Worm (Caenorhabditis elegans) whole organism, L4 larva: ENCODE data around the gene snet-1.

Experiments
- F49E8.2 ChIP-seq: sonication (generic microtip); optimal IDR thresholded peaks from 2 replicates; lab custom pipeline; 2016; ENCODE audit warnings: missing compliant biosample characterization, mild to moderate bottlenecking, missing genetic modification characterization, borderline replicate concordance
- T20F7.1 ChIP-seq: fragments of 200-800 bp; sonication (Bioruptor generic); optimal IDR thresholded peaks from 2 replicates; lab custom pipeline; 2018; ENCODE audit warnings: mild to moderate bottlenecking, missing genetic modification characterization, missing compliant biosample characterization
- Y105C5A.15 ChIP-seq: fragments of 200-800 bp; sonication (Bioruptor generic); IDR thresholded peaks from 2 replicates; pipeline ENCODE4 v1.3.6; 2022; ENCODE audit warnings: missing genetic modification characterization, missing compliant biosample characterization
- Y75B8A.6 ChIP-seq: fragments of 200-800 bp; sonication (Bioruptor generic); IDR thresholded peaks from 2 replicates; pipeline ENCODE4 v1.3.6; 2022; ENCODE audit warnings: missing genetic modification reagents, missing genetic modification characterization, missing compliant biosample characterization
- ZK337.2 ChIP-seq: fragments of 200-800 bp; sonication (Bioruptor generic); IDR thresholded peaks from 2 replicates; pipeline ENCODE4 v1.3.6; 2022; ENCODE audit warnings: missing genetic modification reagents, missing genetic modification characterization, missing compliant biosample characterization
- ceh-28 ChIP-seq: fragments of 150-350 bp; optimal IDR thresholded peaks from 2 replicates; lab custom pipeline; 2014; ENCODE audit warnings: missing biosample characterization, missing genetic modification reagents, missing genetic modification characterization
- ceh-32 ChIP-seq: sonication (generic microtip); optimal IDR thresholded peaks from 2 replicates; lab custom pipeline; 2016; ENCODE audit warnings: mild to moderate bottlenecking, missing genetic modification characterization, missing compliant biosample characterization; ENCODE audit not compliant: poor library complexity
- ceh-44 ChIP-seq: fragments of 200-800 bp; sonication (Bioruptor generic); IDR thresholded peaks from 2 replicates; pipeline ENCODE4 v1.3.6; 2022; ENCODE audit warnings: missing genetic modification reagents, missing genetic modification characterization, missing compliant biosample characterization
- cey-2 ChIP-seq: sonication (generic microtip); optimal IDR thresholded peaks from 3 replicates; lab custom pipeline; 2017; ENCODE audit warnings: missing genetic modification characterization, mild to moderate bottlenecking, missing compliant biosample characterization, antibody characterized with exemption, borderline replicate concordance; ENCODE audit not compliant: insufficient read depth
- daf-16 ChIP-seq, 3 experiments: sonication (generic microtip); optimal IDR thresholded peaks; 2 replicates each; lab custom pipeline; 2016 to 2017; ENCODE audit warnings: missing genetic modification characterization in 3 of 3, missing genetic modification reagents in 3 of 3, mild to moderate bottlenecking in 2 of 3, missing compliant biosample characterization in 2 of 3, missing biosample characterization in 1 of 3, moderate library complexity in 1 of 3
- daf-19 ChIP-seq: fragments of 200-800 bp; sonication (Bioruptor generic); conservative IDR thresholded peaks from 2 replicates; pipeline ENCODE4 v1.3.6; 2022; ENCODE audit warnings: missing genetic modification characterization, missing compliant biosample characterization
- daf-8 ChIP-seq: fragments of 200-800 bp; sonication (Bioruptor generic); IDR thresholded peaks from 2 replicates; pipeline ENCODE4 v1.3.6; 2022; ENCODE audit warnings: missing genetic modification characterization, missing compliant biosample characterization
- dmd-8 ChIP-seq: fragments of 200-800 bp; sonication (Bioruptor generic); IDR thresholded peaks from 2 replicates; pipeline ENCODE4 v1.3.6; 2022; ENCODE audit warnings: missing genetic modification characterization, missing compliant biosample characterization
- duxl-1 ChIP-seq: sonication (generic microtip); optimal IDR thresholded peaks from 2 replicates; lab custom pipeline; 2016; ENCODE audit warnings: mild to moderate bottlenecking, missing genetic modification characterization, moderate library complexity, missing compliant biosample characterization; ENCODE audit not compliant: poor library complexity
- egl-27 ChIP-seq: sonication (generic microtip); optimal IDR thresholded peaks from 3 replicates; lab custom pipeline; 2017; ENCODE audit warnings: missing biosample characterization, missing genetic modification reagents, missing genetic modification characterization
- egl-43 ChIP-seq: fragments of 200-800 bp; sonication (Bioruptor generic); IDR thresholded peaks from 2 replicates; pipeline ENCODE4 v1.3.6; 2022; ENCODE audit warnings: missing genetic modification reagents, missing genetic modification characterization, missing compliant biosample characterization
- fos-1 ChIP-seq: fragments of 150-350 bp; optimal IDR thresholded peaks from 2 replicates; lab custom pipeline; 2014; ENCODE audit warnings: missing biosample characterization, missing genetic modification characterization
- hlh-11 ChIP-seq: fragments of 200-800 bp; sonication (Bioruptor generic); optimal IDR thresholded peaks from 2 replicates; lab custom pipeline; 2018; ENCODE audit warnings: mild to moderate bottlenecking, missing genetic modification characterization, missing compliant biosample characterization
- hlh-30 ChIP-seq: sonication (generic microtip); optimal IDR thresholded peaks from 2 replicates; lab custom pipeline; 2017; ENCODE audit warnings: antibody characterized with exemption, mild to moderate bottlenecking, missing genetic modification characterization, missing compliant biosample characterization; ENCODE audit not compliant: insufficient read depth
- hmg-1.1 ChIP-seq: fragments of 200-800 bp; sonication (Bioruptor generic); IDR thresholded peaks from 2 replicates; pipeline ENCODE4 v1.3.6; 2022; ENCODE audit warnings: missing genetic modification reagents, missing genetic modification characterization, missing compliant biosample characterization
- jun-1 ChIP-seq: fragments of 150-350 bp; optimal IDR thresholded peaks from 2 replicates; lab custom pipeline; 2014; ENCODE audit warnings: missing biosample characterization, missing genetic modification reagents, missing genetic modification characterization
- lin-15B ChIP-seq: fragments of 150-350 bp; sonication (generic microtip); optimal IDR thresholded peaks from 3 replicates; lab custom pipeline; 2014; ENCODE audit warnings: missing biosample characterization, missing genetic modification characterization
- lin-29 ChIP-seq: fragments of 200-800 bp; sonication (Bioruptor generic); IDR thresholded peaks from 2 replicates; pipeline ENCODE4 v1.3.6; 2022; ENCODE audit warnings: missing genetic modification reagents, missing genetic modification characterization, missing compliant biosample characterization
- lir-3 ChIP-seq: sonication (generic microtip); optimal IDR thresholded peaks from 2 replicates; lab custom pipeline; 2016; ENCODE audit warnings: mild to moderate bottlenecking, missing genetic modification characterization, missing compliant biosample characterization
- lsy-2 ChIP-seq, 2 experiments: fragments of 150-350 bp in 1 of 2; sonication (generic microtip) in 1 of 2; optimal IDR thresholded peaks; 2 replicates each; lab custom pipeline; 2014 to 2017; ENCODE audit warnings: missing biosample characterization in 2 of 2, missing genetic modification characterization in 2 of 2
- madf-9 ChIP-seq: fragments of 200-800 bp; sonication (Bioruptor generic); conservative IDR thresholded peaks from 2 replicates; pipeline ENCODE4 v1.3.6; 2022; ENCODE audit warnings: missing genetic modification reagents, missing genetic modification characterization, missing compliant biosample characterization
- mdt-29 ChIP-seq: fragments of 200-800 bp; sonication (Bioruptor generic); IDR thresholded peaks from 2 replicates; pipeline ENCODE4 v1.3.6; 2022; ENCODE audit warnings: missing genetic modification reagents, missing genetic modification characterization, missing compliant biosample characterization
- mep-1 ChIP-seq: fragments of 150-350 bp; sonication (generic microtip); optimal IDR thresholded peaks from 3 replicates; lab custom pipeline; 2014; ENCODE audit warnings: missing biosample characterization, missing genetic modification characterization
- nhr-11 ChIP-seq: fragments of 150-350 bp; optimal IDR thresholded peaks from 2 replicates; lab custom pipeline; 2014; ENCODE audit warnings: missing biosample characterization, missing genetic modification characterization
- nhr-237 ChIP-seq: sonication (generic microtip); optimal IDR thresholded peaks from 2 replicates; lab custom pipeline; 2017; ENCODE audit warnings: missing biosample characterization, missing genetic modification characterization
- nhr-25 ChIP-seq: sonication (generic microtip); optimal IDR thresholded peaks from 2 replicates; lab custom pipeline; 2017; ENCODE audit warnings: missing genetic modification characterization, mild to moderate bottlenecking, missing compliant biosample characterization, antibody characterized with exemption, moderate library complexity, borderline replicate concordance; ENCODE audit not compliant: insufficient read depth
- nhr-28 ChIP-seq: fragments of 150-350 bp; optimal IDR thresholded peaks from 2 replicates; lab custom pipeline; 2014; ENCODE audit warnings: missing biosample characterization, missing genetic modification characterization
- nhr-42 ChIP-seq: fragments of 200-800 bp; sonication (Bioruptor generic); IDR thresholded peaks from 2 replicates; pipeline ENCODE4 v1.3.6; 2022; ENCODE audit warnings: missing genetic modification characterization, missing compliant biosample characterization
- nhr-6 ChIP-seq: fragments of 150-350 bp; optimal IDR thresholded peaks from 2 replicates; lab custom pipeline; 2014; ENCODE audit warnings: missing biosample characterization, missing genetic modification characterization
- nhr-76 ChIP-seq: fragments of 150-350 bp; optimal IDR thresholded peaks from 2 replicates; lab custom pipeline; 2014; ENCODE audit warnings: missing biosample characterization, missing genetic modification characterization
- nhr-77 ChIP-seq: fragments of 150-350 bp; optimal IDR thresholded peaks from 2 replicates; lab custom pipeline; 2014; ENCODE audit warnings: missing biosample characterization, missing genetic modification characterization
- php-3 ChIP-seq: fragments of 200-800 bp; sonication (Bioruptor generic); IDR thresholded peaks from 2 replicates; pipeline ENCODE4 v1.3.6; 2022; ENCODE audit warnings: missing genetic modification reagents, missing genetic modification characterization, missing compliant biosample characterization
- pqm-1 ChIP-seq: sonication (generic microtip); optimal IDR thresholded peaks from 2 replicates; lab custom pipeline; 2017; ENCODE audit warnings: missing biosample characterization, missing genetic modification characterization
- snpc-1.2 ChIP-seq: fragments of 200-800 bp; sonication (Bioruptor generic); IDR thresholded peaks from 2 replicates; pipeline ENCODE4 v1.3.6; 2022; ENCODE audit warnings: missing genetic modification reagents, missing genetic modification characterization, missing compliant biosample characterization
- snpc-4 ChIP-seq: fragments of 150-350 bp; optimal IDR thresholded peaks from 2 replicates; lab custom pipeline; 2014; ENCODE audit warnings: missing biosample characterization, missing genetic modification characterization
- spr-1 ChIP-seq: sonication (generic microtip); optimal IDR thresholded peaks from 2 replicates; lab custom pipeline; 2016; ENCODE audit warnings: mild to moderate bottlenecking, missing genetic modification characterization, missing compliant biosample characterization
- tra-1 ChIP-seq: fragments of 200-800 bp; sonication (Bioruptor generic); IDR thresholded peaks from 2 replicates; pipeline ENCODE4 v1.3.6; 2022; ENCODE audit warnings: missing genetic modification reagents, missing genetic modification characterization, missing compliant biosample characterization
- unc-39 ChIP-seq: sonication (generic microtip); optimal IDR thresholded peaks from 2 replicates; lab custom pipeline; 2017; ENCODE audit warnings: missing biosample characterization, missing genetic modification characterization
- unc-62 ChIP-seq, 3 experiments: fragments of 150-350 bp in 1 of 3; sonication (generic microtip); optimal IDR thresholded peaks in 2 of 3; peaks in 1 of 3; 1 replicate in 1 of 3; 2 replicates in 2 of 3; lab custom pipeline; 2014 to 2017; ENCODE audit warnings: missing biosample characterization in 3 of 3, missing genetic modification characterization in 3 of 3, missing genetic modification reagents in 3 of 3, missing genotype in 1 of 3
- vab-7 ChIP-seq: fragments of 200-800 bp; sonication (Bioruptor generic); IDR thresholded peaks from 2 replicates; pipeline ENCODE4 v1.3.6; 2022; ENCODE audit warnings: missing genetic modification reagents, missing genetic modification characterization, missing compliant biosample characterization
- zfp-3 ChIP-seq: fragments of 200-800 bp; sonication (Bioruptor generic); conservative IDR thresholded peaks from 2 replicates; pipeline ENCODE4 v1.3.6; 2022; ENCODE audit warnings: missing genetic modification reagents, missing genetic modification characterization, missing compliant biosample characterization
- zip-11 ChIP-seq: fragments of 200-800 bp; sonication (Bioruptor generic); IDR thresholded peaks from 2 replicates; pipeline ENCODE4 v1.3.6; 2022; ENCODE audit warnings: missing genetic modification characterization, missing compliant biosample characterization
- zip-2 ChIP-seq: fragments of 150-350 bp; optimal IDR thresholded peaks from 2 replicates; lab custom pipeline; 2014; ENCODE audit warnings: missing biosample characterization, missing genetic modification characterization
- ztf-11 ChIP-seq: fragments of 150-350 bp; optimal IDR thresholded peaks from 2 replicates; lab custom pipeline; 2014; ENCODE audit warnings: missing biosample characterization, missing genetic modification characterization

snet-1 gene

DNA sequence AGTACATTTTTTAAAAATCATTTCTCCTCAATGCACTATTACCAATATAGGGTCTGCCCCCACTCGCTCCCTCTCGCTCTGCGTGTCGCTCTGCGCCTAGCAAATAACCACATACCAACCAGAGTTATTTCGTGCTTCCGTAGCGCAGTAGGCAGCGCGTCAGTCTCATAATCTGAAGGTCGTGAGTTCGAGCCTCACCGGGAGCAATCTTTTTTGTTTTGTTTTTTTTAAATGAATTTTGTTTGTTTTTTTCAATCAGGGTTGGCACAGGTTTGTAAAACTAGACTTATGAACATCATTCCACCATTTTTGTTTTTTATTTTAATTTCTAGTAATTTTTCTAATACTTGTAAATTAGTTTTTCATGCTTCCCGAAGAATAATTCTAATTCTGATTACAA, 28.9 kb upstream of the snet-1 start (continued):
- TF ChIP-seq Y75B8A.6 (GFP tag; lab: Robert Waterston, UW) (peak; percentile 95; the same call in 1 of the 2 replicates), hmg-1.1 (GFP tag; lab: Robert Waterston, UW) (peak; percentile 96), nhr-237 (tag; lab: Kevin White, UChicago) (no peak), madf-9 (peak; percentile 85), lsy-2 (tag; optimal IDR thresholded peaks at IDR 0.05; lab: Kevin White, UChicago) (peak in 1 of 2 experiments; percentile 60), ceh-32 (tag; lab: Kevin White, UChicago) (peak; percentile 58), vab-7 (peak; percentile 97), duxl-1 (peak; percentile 81), unc-39 (tag; lab: Kevin White, UChicago) (no peak), php-3 (GFP tag; lab: Robert Waterston, UW) (peak; percentile 79), snpc-1.2 (GFP tag; lab: Robert Waterston, UW) (peak; percentile 94), snpc-4 (tag; lab: Kevin White, UChicago) (no peak), mdt-29 (GFP tag; lab: Robert Waterston, UW) (peak; percentile 39; the same call in 1 of the 2 replicates), zip-11 (GFP tag; lab: Robert Waterston, UW) (no peak), spr-1 (tag; lab: Kevin White, UChicago) (peak; percentile 66), egl-43 (GFP tag; lab: Robert Waterston, UW) (peak; percentile 98), lin-15B (tag; lab: Kevin White, UChicago) (no peak), hlh-30 (tag; lab: Kevin White, UChicago) (peak; percentile 66), nhr-11 (peak; percentile 19), nhr-6 (tag; lab: Kevin White, UChicago) (no peak), T20F7.1 (GFP tag; lab: Kevin White, UChicago) (no peak), Y105C5A.15 (GFP tag; lab: Robert Waterston, UW) (peak; percentile 84), daf-19 (0 out of 2 replicates have a peak, but pooled peaks have one; percentile 62), nhr-25 (tag; lab: Kevin White, UChicago) (no peak), tra-1 (GFP tag; lab: Robert Waterston, UW) (peak; percentile 87), dmd-8 (GFP tag; lab: Robert Waterston, UW) (peak; percentile 89), daf-8 (GFP tag; lab: Robert Waterston, UW) (0 out of 2 replicates have a peak, but pooled peaks have one; percentile 68), pqm-1 (no peak), daf-16 (GFP tag; optimal IDR thresholded peaks at IDR 0.05; lab: Kevin White, UChicago) (peak; percentile 45 to 87), daf-16 (tag; optimal IDR thresholded peaks at IDR 0.05; lab: Kevin White, UChicago) (peak; percentile 58), F49E8.2 (tag; lab: Kevin White, UChicago) (peak; percentile 60), cey-2 (no peak), unc-62 (GFP tag; optimal IDR thresholded peaks at IDR 0.05 in 1 of 2; lab: Kevin White, UChicago) (peak in 1 of 2 experiments; percentile 99), unc-62 (tag; optimal IDR thresholded peaks at IDR 0.05; lab: Kevin White, UChicago) (no peak), zfp-3 (GFP tag; lab: Robert Waterston, UW) (peak; percentile 70; the same call in 1 of the 2 replicates), hlh-11 (peak; percentile 62), mep-1 (tag; lab: Kevin White, UChicago) (peak; percentile 79), lin-29 (GFP tag; lab: Robert Waterston, UW) (peak; percentile 27; the same call in 1 of the 2 replicates), ceh-44 (GFP tag; lab: Robert Waterston, UW) (peak; percentile 82), nhr-28 (peak; percentile 0), egl-27 (tag; lab: Kevin White, UChicago) (no peak), fos-1 (no peak), ceh-28 (tag; lab: Kevin White, UChicago) (no peak), jun-1 (tag; lab: Kevin White, UChicago) (no peak), ztf-11 (tag; lab: Kevin White, UChicago) (no peak), ZK337.2 (peak; percentile 62; the same call in 1 of the 2 replicates), nhr-76 (tag; lab: Kevin White, UChicago) (no peak), nhr-42 (GFP tag; lab: Robert Waterston, UW) (peak; percentile 78; the same call in 1 of the 2 replicates), zip-2 (tag; lab: Kevin White, UChicago) (peak; percentile 23), lir-3 (tag; lab: Kevin White, UChicago) (peak; percentile 43), nhr-77 (tag; lab: Kevin White, UChicago) (no peak)
